Worm (Caenorhabditis elegans) whole organism, L2 larva: ENCODE data around the gene arrd-13.

ENCODE experiments used
- C34F6.9 ChIP-seq: fragments of 150-350 bp; optimal IDR thresholded peaks from 2 replicates; lab custom pipeline; 2014; ENCODE audit warnings: missing biosample characterization, missing genetic modification characterization
- R02D3.7 ChIP-seq: fragments of 150-350 bp; optimal IDR thresholded peaks from 2 replicates; lab custom pipeline; 2014; ENCODE audit warnings: missing biosample characterization, missing genetic modification characterization
- Y55F3AM.14 ChIP-seq: fragments of 200-800 bp; sonication (Bioruptor generic); optimal IDR thresholded peaks from 2 replicates; lab custom pipeline; 2018; ENCODE audit warnings: mild to moderate bottlenecking, missing genetic modification characterization, missing compliant biosample characterization
- ZK546.5 ChIP-seq: sonication (generic microtip); optimal IDR thresholded peaks from 2 replicates; lab custom pipeline; 2017; ENCODE audit warnings: missing biosample characterization, missing genetic modification characterization
- alr-1 ChIP-seq: fragments of 150-350 bp; optimal IDR thresholded peaks from 2 replicates; lab custom pipeline; 2014; ENCODE audit warnings: missing biosample characterization, missing genetic modification characterization
- aly-2 ChIP-seq: fragments of 150-350 bp; optimal IDR thresholded peaks from 2 replicates; lab custom pipeline; 2014; ENCODE audit warnings: missing biosample characterization, missing genetic modification characterization
- ama-1 ChIP-seq: fragments of 150-350 bp; optimal IDR thresholded peaks from 2 replicates; lab custom pipeline; 2018; ENCODE audit warnings: inconsistent platforms
- ceh-16 ChIP-seq: fragments of 150-350 bp; optimal IDR thresholded peaks from 2 replicates; lab custom pipeline; 2014; ENCODE audit warnings: missing biosample characterization, missing genetic modification characterization
- crh-2 ChIP-seq: sonication (generic microtip); optimal IDR thresholded peaks from 2 replicates; lab custom pipeline; 2017; ENCODE audit warnings: missing biosample characterization, missing genetic modification characterization
- egl-27 ChIP-seq: sonication (generic microtip); optimal IDR thresholded peaks from 3 replicates; lab custom pipeline; 2017; ENCODE audit warnings: missing biosample characterization, missing genetic modification reagents, missing genetic modification characterization
- elt-1 ChIP-seq: fragments of 150-350 bp; optimal IDR thresholded peaks from 2 replicates; lab custom pipeline; 2014; ENCODE audit warnings: missing biosample characterization, missing genetic modification characterization
- elt-3 ChIP-seq: sonication (generic microtip); optimal IDR thresholded peaks from 2 replicates; lab custom pipeline; 2017; ENCODE audit warnings: missing biosample characterization, missing genetic modification characterization
- fos-1 ChIP-seq: fragments of 150-350 bp; optimal IDR thresholded peaks from 2 replicates; lab custom pipeline; 2014; ENCODE audit warnings: missing biosample characterization, missing genetic modification characterization
- gmeb-1 ChIP-seq: fragments of 150-350 bp; optimal IDR thresholded peaks from 2 replicates; lab custom pipeline; 2014; ENCODE audit warnings: missing biosample characterization, missing genetic modification characterization
- lin-11 ChIP-seq: fragments of 150-350 bp; sonication (generic microtip); optimal IDR thresholded peaks from 2 replicates; lab custom pipeline; 2014; ENCODE audit warnings: missing biosample characterization, missing genetic modification characterization, inconsistent platforms, mixed read lengths
- lin-13 ChIP-seq: fragments of 150-350 bp; optimal IDR thresholded peaks from 2 replicates; lab custom pipeline; 2014; ENCODE audit warnings: missing biosample characterization, missing genetic modification reagents, missing genetic modification characterization
- lin-39 ChIP-seq: fragments of 150-350 bp; optimal IDR thresholded peaks from 2 replicates; lab custom pipeline; 2014; ENCODE audit warnings: missing biosample characterization, missing genetic modification reagents, missing genetic modification characterization
- lsy-2 ChIP-seq, 2 experiments: fragments of 150-350 bp in 1 of 2; sonication (generic microtip) in 1 of 2; optimal IDR thresholded peaks; 2 replicates each; lab custom pipeline; 2014 to 2017; ENCODE audit warnings: missing biosample characterization in 2 of 2, missing genetic modification characterization in 2 of 2
- mbf-1 ChIP-seq: sonication (generic microtip); optimal IDR thresholded peaks from 2 replicates; lab custom pipeline; 2017; ENCODE audit warnings: missing biosample characterization, missing genetic modification characterization
- mdl-1 ChIP-seq, 2 experiments: fragments of 150-350 bp in 1 of 2; sonication (generic microtip) in 1 of 2; optimal IDR thresholded peaks; 2 replicates each; lab custom pipeline; 2017; ENCODE audit warnings: missing biosample characterization in 2 of 2, missing genetic modification characterization in 2 of 2
- nhr-10 ChIP-seq: sonication (generic microtip); optimal IDR thresholded peaks from 2 replicates; lab custom pipeline; 2017; ENCODE audit warnings: missing biosample characterization, missing genetic modification characterization
- nhr-11 ChIP-seq: fragments of 150-350 bp; optimal IDR thresholded peaks from 2 replicates; lab custom pipeline; 2014; ENCODE audit warnings: missing biosample characterization, missing genetic modification characterization
- nhr-129 ChIP-seq: fragments of 150-350 bp; optimal IDR thresholded peaks from 2 replicates; lab custom pipeline; 2014; ENCODE audit warnings: missing biosample characterization, missing genetic modification characterization
- nhr-21 ChIP-seq: fragments of 150-350 bp; optimal IDR thresholded peaks from 2 replicates; lab custom pipeline; 2014; ENCODE audit warnings: missing biosample characterization, missing genetic modification characterization
- nhr-237 ChIP-seq: fragments of 150-350 bp; optimal IDR thresholded peaks from 2 replicates; lab custom pipeline; 2014; ENCODE audit warnings: missing biosample characterization, missing genetic modification characterization
- nhr-25 ChIP-seq: fragments of 150-350 bp; sonication (generic microtip); optimal IDR thresholded peaks from 3 replicates; lab custom pipeline; 2014; ENCODE audit warnings: missing biosample characterization, missing genetic modification characterization
- nhr-77 ChIP-seq: fragments of 150-350 bp; optimal IDR thresholded peaks from 2 replicates; lab custom pipeline; 2014; ENCODE audit warnings: missing biosample characterization, missing genetic modification characterization
- peb-1 ChIP-seq: fragments of 150-350 bp; optimal IDR thresholded peaks from 2 replicates; lab custom pipeline; 2014; ENCODE audit warnings: missing biosample characterization, missing genetic modification characterization
- sem-4 ChIP-seq: fragments of 150-350 bp; optimal IDR thresholded peaks from 2 replicates; lab custom pipeline; 2014; ENCODE audit warnings: missing biosample characterization, missing genetic modification reagents, missing genetic modification characterization
- sma-3 ChIP-seq: sonication (generic microtip); optimal IDR thresholded peaks from 2 replicates; lab custom pipeline; 2016; ENCODE audit warnings: missing genetic modification reagents, missing genetic modification characterization, missing compliant biosample characterization
- sma-9 ChIP-seq, 2 experiments: fragments of 150-350 bp in 1 of 2; sonication (generic microtip) in 1 of 2; optimal IDR thresholded peaks; 2 replicates each; lab custom pipeline; 2014 to 2016; ENCODE audit warnings: missing genetic modification characterization in 2 of 2, mild to moderate bottlenecking in 1 of 2, missing biosample characterization in 1 of 2, missing compliant biosample characterization in 1 of 2, missing genetic modification reagents in 1 of 2, moderate library complexity in 1 of 2
- snpc-4 ChIP-seq: fragments of 150-350 bp; optimal IDR thresholded peaks from 2 replicates; lab custom pipeline; 2014; ENCODE audit warnings: missing biosample characterization, missing genetic modification characterization
- unc-55 ChIP-seq: fragments of 150-350 bp; sonication (generic microtip); optimal IDR thresholded peaks from 3 replicates; lab custom pipeline; 2014; ENCODE audit warnings: missing biosample characterization, missing genetic modification reagents, missing genetic modification characterization
- unc-62 ChIP-seq: fragments of 150-350 bp; optimal IDR thresholded peaks from 2 replicates; lab custom pipeline; 2014; ENCODE audit warnings: missing biosample characterization, missing genetic modification reagents, missing genetic modification characterization
- zag-1 ChIP-seq: fragments of 150-350 bp; optimal IDR thresholded peaks from 2 replicates; lab custom pipeline; 2014; ENCODE audit warnings: missing biosample characterization, missing genetic modification characterization
- ztf-1 ChIP-seq: fragments of 200-800 bp; sonication (Bioruptor generic); conservative IDR thresholded peaks from 2 replicates; pipeline ENCODE4 v1.3.6; 2022; ENCODE audit warnings: missing genetic modification characterization, missing compliant biosample characterization
- ztf-4 ChIP-seq: fragments of 150-350 bp; optimal IDR thresholded peaks from 2 replicates; lab custom pipeline; 2014; ENCODE audit warnings: missing biosample characterization, missing genetic modification characterization

The arrd-13 gene

DNA sequence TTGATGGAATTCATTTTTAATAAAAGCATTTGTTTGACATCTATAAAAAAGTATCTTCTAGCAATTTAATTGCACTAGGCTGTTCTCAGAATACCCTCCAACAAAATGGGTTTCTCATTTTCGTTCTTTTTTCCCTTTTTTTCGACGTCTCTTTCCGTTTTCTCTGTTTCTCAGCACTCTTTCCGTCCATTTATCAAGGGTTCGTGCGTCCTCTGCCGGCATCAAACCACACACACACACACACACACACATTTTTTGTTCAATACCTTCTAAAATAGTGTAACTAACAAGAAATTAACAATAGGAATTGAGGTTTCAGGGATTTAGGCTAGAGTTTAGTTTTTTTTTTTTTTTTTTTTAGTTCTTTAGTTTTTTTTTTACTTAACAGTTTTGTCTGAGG is 2.0 kb upstream of the arrd-13 start:
- peak; percentile 20 for TF ChIP-seq nhr-25 (tag; lab: Kevin White, UChicago)
- TF ChIP-seq lin-11 (tag; lab: Kevin White, UChicago) = no peak
- no peak for TF ChIP-seq ZK546.5
- TF ChIP-seq mdl-1 (tag; optimal IDR thresholded peaks at IDR 0.05; lab: Kevin White, UChicago) = no peak
- peak in 1 of 2 experiments; percentile 38 for TF ChIP-seq lsy-2 (tag; optimal IDR thresholded peaks at IDR 0.05; lab: Kevin White, UChicago)
- TF ChIP-seq alr-1 (tag; lab: Kevin White, UChicago) = no peak
- TF ChIP-seq ama-1 (lab: Kevin White, UChicago) = no peak
- no peak for TF ChIP-seq nhr-11
- no peak for TF ChIP-seq lin-13 (GFP tag; lab: Kevin White, UChicago)
- TF ChIP-seq sem-4 (tag; lab: Kevin White, UChicago) = peak; percentile 7
- TF ChIP-seq zag-1 (tag; lab: Kevin White, UChicago) = peak; percentile 35
- no peak for TF ChIP-seq nhr-77
- no peak for TF ChIP-seq elt-3 (tag; lab: Kevin White, UChicago)
- peak; percentile 1 for TF ChIP-seq sma-9 (GFP tag; optimal IDR thresholded peaks at IDR 0.05; lab: Kevin White, UChicago)
- no peak for TF ChIP-seq sma-9 (tag; optimal IDR thresholded peaks at IDR 0.05; lab: Kevin White, UChicago)
- no peak for TF ChIP-seq gmeb-1 (tag; lab: Kevin White, UChicago)
- TF ChIP-seq ztf-1 (GFP tag; lab: Robert Waterston, UW) = no peak
- peak; percentile 46 for TF ChIP-seq C34F6.9
- TF ChIP-seq Y55F3AM.14 (GFP tag; lab: Kevin White, UChicago) = no peak
- TF ChIP-seq unc-55 (GFP tag; lab: Kevin White, UChicago) = peak; percentile 35
- TF ChIP-seq nhr-237 (tag; lab: Kevin White, UChicago) = no peak

DNA sequence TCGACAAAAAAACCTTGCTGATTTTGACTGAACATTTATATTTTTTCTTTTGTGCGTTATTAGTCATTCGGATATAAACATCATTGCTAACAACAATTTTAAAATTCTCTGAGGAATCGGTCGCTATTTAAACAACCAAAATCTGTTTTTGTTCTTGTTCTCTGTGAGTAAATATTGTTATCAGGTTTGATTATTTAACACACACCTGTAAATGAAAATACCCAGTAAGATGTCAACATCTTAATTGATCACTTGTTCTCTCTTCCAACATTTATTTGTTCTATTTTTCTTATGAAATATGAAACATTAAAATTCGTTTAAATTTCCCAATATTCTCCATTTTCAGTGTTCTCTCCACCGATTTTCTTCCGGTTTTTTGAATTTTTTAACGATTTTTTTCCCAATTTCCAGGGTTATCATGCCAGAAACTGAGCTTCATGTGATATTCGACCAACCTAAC is 4.8 kb downstream of the arrd-13 start, which contains the start of gene arrd-11:
Gene arrd-11, plus strand, starts transcription at position 410 of the 460 bp plus-strand sequence.
- no peak for TF ChIP-seq ama-1 (lab: Kevin White, UChicago)
- TF ChIP-seq crh-2 (tag; lab: Kevin White, UChicago) = no peak
- TF ChIP-seq nhr-129 (tag; lab: Kevin White, UChicago) = no peak
- TF ChIP-seq alr-1 (tag; lab: Kevin White, UChicago) = no peak
- no peak for TF ChIP-seq unc-62
- TF ChIP-seq lsy-2 (tag; optimal IDR thresholded peaks at IDR 0.05; lab: Kevin White, UChicago) = no peak
- TF ChIP-seq gmeb-1 (tag; lab: Kevin White, UChicago) = no peak
- TF ChIP-seq elt-3 (tag; lab: Kevin White, UChicago) = no peak

DNA sequence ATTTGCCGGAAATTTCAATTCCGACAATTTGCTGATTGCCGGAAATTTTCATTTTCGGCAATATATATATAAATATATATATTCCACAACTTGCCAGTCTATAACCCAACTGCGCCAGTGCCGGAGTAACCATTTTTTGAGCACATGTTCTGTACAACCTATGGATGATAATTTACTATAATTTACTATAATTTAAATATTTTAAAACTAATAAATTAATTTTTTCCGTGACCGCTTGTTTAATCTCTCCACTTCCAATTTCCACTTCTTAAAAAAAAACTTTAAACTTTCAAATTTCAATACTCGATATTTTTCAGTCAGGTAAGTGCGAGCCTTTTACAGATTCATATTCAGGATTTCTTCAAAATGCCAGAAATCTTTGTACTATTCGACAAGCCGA is 7.7 kb downstream of the arrd-13 start, which contains the start of gene arrd-12:
Gene arrd-12, plus strand, starts transcription at position 301 of the 400 bp plus-strand sequence.
- TF ChIP-seq mbf-1 (tag; lab: Kevin White, UChicago) (no peak), aly-2 (tag; lab: Kevin White, UChicago) (no peak), nhr-25 (tag; lab: Kevin White, UChicago) (no peak), lin-13 (GFP tag; lab: Kevin White, UChicago) (no peak), ceh-16 (tag; lab: Kevin White, UChicago) (no peak), snpc-4 (tag; lab: Kevin White, UChicago) (no peak), peb-1 (tag; lab: Kevin White, UChicago) (no peak), ztf-1 (GFP tag; lab: Robert Waterston, UW) (no peak), Y55F3AM.14 (GFP tag; lab: Kevin White, UChicago) (no peak), lin-11 (tag; lab: Kevin White, UChicago) (no peak)

DNA sequence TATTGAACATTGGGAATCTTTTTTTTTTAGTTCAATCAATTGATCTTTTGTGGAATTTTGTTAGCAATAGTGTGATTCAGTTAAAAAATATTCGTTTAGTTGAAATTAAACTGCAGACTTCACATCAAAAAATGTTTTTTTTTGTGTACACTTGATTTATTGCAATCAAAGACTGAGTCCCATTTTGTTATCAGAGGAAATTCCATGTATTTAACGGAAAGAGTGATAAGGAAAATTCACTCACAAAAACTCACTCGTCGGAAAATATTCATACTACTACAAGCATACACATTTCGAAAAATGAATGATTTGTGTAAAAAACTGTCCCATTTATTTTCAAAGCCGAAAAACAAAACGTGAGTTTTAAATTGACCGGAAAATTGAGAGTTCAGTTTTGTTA is 13.1 kb downstream of the arrd-13 start, which contains the start of gene C01B9.1:
Gene C01B9.1, plus strand, starts transcription at position 241 of the 400 bp plus-strand sequence.
- TF ChIP-seq ZK546.5 (no peak), sma-9 (GFP tag; optimal IDR thresholded peaks at IDR 0.05; lab: Kevin White, UChicago) (no peak), sma-9 (tag; optimal IDR thresholded peaks at IDR 0.05; lab: Kevin White, UChicago) (no peak), sma-3 (no peak), fos-1 (peak; percentile 57)

DNA sequence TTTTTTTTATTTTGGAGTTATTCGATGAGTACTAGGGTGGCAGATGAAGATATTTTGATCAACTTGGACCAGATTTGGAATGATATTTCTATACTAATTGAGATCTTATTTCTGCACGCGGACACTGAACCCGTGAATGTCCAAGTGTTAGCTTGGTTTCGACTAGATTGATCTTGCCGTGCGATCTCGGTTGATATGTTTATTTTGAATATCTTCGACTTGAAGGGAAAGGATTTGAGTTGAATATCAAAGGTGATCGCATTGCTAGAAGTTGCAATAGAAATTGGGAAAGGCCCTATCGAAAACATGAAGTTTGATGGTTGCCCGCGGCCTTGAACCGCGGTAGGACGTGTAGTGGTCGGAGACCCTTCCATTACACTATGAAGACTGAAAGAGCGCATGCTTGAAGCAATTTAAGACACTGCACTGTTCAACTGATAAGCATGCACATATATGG is 22.6 kb downstream of the arrd-13 start:
- TF ChIP-seq lin-39 (tag; lab: Kevin White, UChicago) = no peak
- no peak for TF ChIP-seq R02D3.7 (tag; lab: Kevin White, UChicago)
- no peak for TF ChIP-seq nhr-10 (tag; lab: Kevin White, UChicago)
- no peak for TF ChIP-seq nhr-25 (tag; lab: Kevin White, UChicago)
- TF ChIP-seq lin-13 (GFP tag; lab: Kevin White, UChicago) = peak; percentile 6
- peak; percentile 61 for TF ChIP-seq crh-2 (tag; lab: Kevin White, UChicago)
- no peak for TF ChIP-seq sma-3
- no peak for TF ChIP-seq elt-3 (tag; lab: Kevin White, UChicago)
- peak; percentile 43 for TF ChIP-seq fos-1
- TF ChIP-seq peb-1 (tag; lab: Kevin White, UChicago) = no peak
- TF ChIP-seq ceh-16 (tag; lab: Kevin White, UChicago) = no peak
- no peak for TF ChIP-seq snpc-4 (tag; lab: Kevin White, UChicago)
- peak; percentile 30 for TF ChIP-seq sma-9 (GFP tag; optimal IDR thresholded peaks at IDR 0.05; lab: Kevin White, UChicago)
- no peak for TF ChIP-seq sma-9 (tag; optimal IDR thresholded peaks at IDR 0.05; lab: Kevin White, UChicago)
- TF ChIP-seq ztf-4 (tag; lab: Kevin White, UChicago) = no peak
- TF ChIP-seq unc-55 (GFP tag; lab: Kevin White, UChicago) = no peak
- no peak for TF ChIP-seq elt-1 (tag; lab: Kevin White, UChicago)
- no peak for TF ChIP-seq egl-27 (tag; lab: Kevin White, UChicago)
- TF ChIP-seq nhr-21 (tag; lab: Kevin White, UChicago) = no peak
- TF ChIP-seq zag-1 (tag; lab: Kevin White, UChicago) = no peak
- no peak for TF ChIP-seq nhr-237 (tag; lab: Kevin White, UChicago)
- TF ChIP-seq, all 48 proteins: peak for 4
